Fruit fly (Drosophila melanogaster): ENCODE data around the gene CG7341.

CG7341 gene

dm6 chr3L:18106021-18106944 is 6.5 kb upstream of the CG7341 start, which contains the start of the genes CG13698 and mRpS26 (continued):
- TF ChIP-seq dmrt99B (tag; optimal IDR thresholded peaks at IDR 0.05), result peak; percentile 74
- TF ChIP-seq CG17829 (tag; optimal IDR thresholded peaks at IDR 0.05), result peak; percentile 71
- no peak for TF ChIP-seq Oaz (GFP tag; IDR thresholded peaks at IDR 0.05)
- peak; percentile 26; the same call in 1 of the 3 replicates for TF ChIP-seq otp (GFP tag; IDR thresholded peaks at IDR 0.05)
- peak; percentile 89 for TF ChIP-seq row (GFP tag; IDR thresholded peaks at IDR 0.05)
- TF ChIP-seq CG10209 (GFP tag; optimal IDR thresholded peaks at IDR 0.05), result peak; percentile 68
- peak; percentile 50 for TF ChIP-seq Max (GFP tag; optimal IDR thresholded peaks at IDR 0.05)
- TF ChIP-seq esg (GFP tag; conservative IDR thresholded peaks at IDR 0.05), result peak; percentile 42
- TF ChIP-seq CG2199 (GFP tag; IDR thresholded peaks at IDR 0.05), result peak; percentile 71; the same call in 2 of the 3 replicates
- TF ChIP-seq kay (GFP tag; optimal IDR thresholded peaks at IDR 0.05), result peak; percentile 53
- TF ChIP-seq HLH3B (GFP tag; IDR thresholded peaks at IDR 0.05), result 0 out of 2 replicates have a peak, but pooled peaks have one; percentile 36
- TF ChIP-seq CG17361 (GFP tag; IDR thresholded peaks at IDR 0.05), result peak; percentile 84
- peak; percentile 73 for TF ChIP-seq Hr3 (GFP tag; optimal IDR thresholded peaks at IDR 0.05)
- peak; percentile 32; the same call in 1 of the 2 replicates for TF ChIP-seq ttk (GFP tag; IDR thresholded peaks at IDR 0.05)
- peak; percentile 66; the same call in 1 of the 3 replicates for TF ChIP-seq Opbp (GFP tag; IDR thresholded peaks at IDR 0.05; ENCODE audit: partially characterized antibody)
- TF ChIP-seq gce (GFP tag; IDR thresholded peaks at IDR 0.05), result no peak
- no peak for TF ChIP-seq hkb (optimal IDR thresholded peaks at IDR 0.05)
- TF ChIP-seq hkb (GFP tag; IDR thresholded peaks at IDR 0.05), result no peak
- TF ChIP-seq ewg (GFP tag; optimal IDR thresholded peaks at IDR 0.05), result peak; percentile 63
- TF ChIP-seq CG10654 (GFP tag; optimal IDR thresholded peaks at IDR 0.05), result peak; percentile 55
- peak; percentile 54 to 80 for TF ChIP-seq dpn (GFP tag; optimal IDR thresholded peaks at IDR 0.05)
- no peak for TF ChIP-seq hb (GFP tag; IDR thresholded peaks at IDR 0.05; ENCODE audit: partially characterized antibody)
- no peak for TF ChIP-seq Eip74EF (GFP tag; optimal IDR thresholded peaks at IDR 0.05)
- peak; percentile 77 for TF ChIP-seq CG13775 (GFP tag; optimal IDR thresholded peaks at IDR 0.05)
- peak; percentile 52 for TF ChIP-seq Chrac-16 (GFP tag; optimal IDR thresholded peaks at IDR 0.05)
- TF ChIP-seq al (GFP tag; IDR thresholded peaks at IDR 0.05), result peak; percentile 50
- TF ChIP-seq CG14014 (GFP tag; IDR thresholded peaks at IDR 0.05), result peak; percentile 51; the same call in 1 of the 2 replicates
- no peak for TF ChIP-seq TFAM (GFP tag; optimal IDR thresholded peaks at IDR 0.05)
- TF ChIP-seq B-H1 (GFP tag; IDR thresholded peaks at IDR 0.05), result peak; percentile 41; the same call in 1 of the 3 replicates
- peak; percentile 71 for TF ChIP-seq CG7556 (GFP tag; optimal IDR thresholded peaks at IDR 0.05)
- 0 out of 2 replicates have a peak, but pooled peaks have one; percentile 13 for TF ChIP-seq CG6272 (GFP tag; IDR thresholded peaks at IDR 0.05)
- TF ChIP-seq caup (GFP tag; optimal IDR thresholded peaks at IDR 0.05; ENCODE audit: severe bottlenecking), result peak; percentile 64
- TF ChIP-seq so (GFP tag; IDR thresholded peaks at IDR 0.05), result no peak
- peak; percentile 80 for TF ChIP-seq CG10543 (GFP tag; optimal IDR thresholded peaks at IDR 0.05)
- TF ChIP-seq CG12071 (GFP tag; optimal IDR thresholded peaks at IDR 0.05), result peak; percentile 3
- peak; percentile 99 for TF ChIP-seq her (GFP tag; optimal IDR thresholded peaks at IDR 0.05)
- TF ChIP-seq CG6813 (GFP tag; optimal IDR thresholded peaks at IDR 0.05), result no peak
- no peak; the same call in 2 of the 3 replicates for TF ChIP-seq Doc3 (GFP tag; IDR thresholded peaks at IDR 0.05; ENCODE audit: partially characterized antibody)
- TF ChIP-seq slbo (GFP tag; IDR thresholded peaks at IDR 0.05), result peak; percentile 71
- no peak for TF ChIP-seq ac (GFP tag; optimal IDR thresholded peaks at IDR 0.05)
- no peak for TF ChIP-seq unc-4 (GFP tag; IDR thresholded peaks at IDR 0.05; ENCODE audit: partially characterized antibody)
- TF ChIP-seq NFAT (GFP tag; IDR thresholded peaks at IDR 0.05), result 0 out of 2 replicates have a peak, but pooled peaks have one; percentile 26
- peak; percentile 78 for TF ChIP-seq Dbx (GFP tag; IDR thresholded peaks at IDR 0.05)
- peak; percentile 60 for TF ChIP-seq Xrp1 (GFP tag; IDR thresholded peaks at IDR 0.05)
- peak; percentile 74 for TF ChIP-seq Bgb (GFP tag; IDR thresholded peaks at IDR 0.05; ENCODE audit: partially characterized antibody)
- TF ChIP-seq Atf3 (GFP tag; optimal IDR thresholded peaks at IDR 0.05), result no peak
- TF ChIP-seq tin (GFP tag; optimal IDR thresholded peaks at IDR 0.05), result peak; percentile 70
- peak; percentile 82 for TF ChIP-seq CG18599 (GFP tag; optimal IDR thresholded peaks at IDR 0.05)

Measured in whole organism, embryonic.